Worm (Caenorhabditis elegans) whole organism, L1 larva: ENCODE measurements around the gene srh-236.

Source experiments
- ceh-88 ChIP-seq: fragments of 200-800 bp; sonication (Bioruptor generic); IDR thresholded peaks from 2 replicates; pipeline ENCODE4 v1.3.6; 2022; ENCODE audit warnings: missing genetic modification characterization, missing compliant biosample characterization
- efl-1 ChIP-seq, 4 experiments: fragments of 150-350 bp; optimal IDR thresholded peaks in 3 of 4; peaks in 1 of 4; 1 replicate in 1 of 4; 2 replicates in 3 of 4; lab custom pipeline; 2014; ENCODE audit warnings: missing biosample characterization in 2 of 4, missing genetic modification characterization in 2 of 4, missing genetic modification reagents in 2 of 4
- lin-14 ChIP-seq: fragments of 200-800 bp; sonication (Bioruptor generic); optimal IDR thresholded peaks from 2 replicates; lab custom pipeline; 2018; ENCODE audit warnings: mild to moderate bottlenecking, missing genetic modification characterization, moderate library complexity, missing compliant biosample characterization
- nhr-28 ChIP-seq: fragments of 150-350 bp; optimal IDR thresholded peaks from 2 replicates; lab custom pipeline; 2014; ENCODE audit warnings: missing biosample characterization, missing genetic modification characterization
- nhr-77 ChIP-seq: fragments of 150-350 bp; optimal IDR thresholded peaks from 2 replicates; lab custom pipeline; 2014; ENCODE audit warnings: missing biosample characterization, missing genetic modification characterization
- nhr-90 ChIP-seq: sonication (generic microtip); optimal IDR thresholded peaks from 2 replicates; lab custom pipeline; 2016; ENCODE audit warnings: mild to moderate bottlenecking, missing genetic modification characterization, missing compliant biosample characterization; ENCODE audit not compliant: poor library complexity
- pag-3 ChIP-seq: sonication (generic microtip); optimal IDR thresholded peaks from 2 replicates; lab custom pipeline; 2017; ENCODE audit warnings: missing genetic modification characterization, mild to moderate bottlenecking, missing compliant biosample characterization, antibody characterized with exemption, borderline replicate concordance; ENCODE audit not compliant: insufficient read depth
- rnt-1 ChIP-seq: sonication (generic microtip); optimal IDR thresholded peaks from 2 replicates; lab custom pipeline; 2016; ENCODE audit warnings: mild to moderate bottlenecking, missing genetic modification characterization, moderate library complexity, missing compliant biosample characterization
- snpc-4 ChIP-seq: fragments of 150-350 bp; optimal IDR thresholded peaks from 2 replicates; lab custom pipeline; 2014; ENCODE audit warnings: missing biosample characterization, missing genetic modification characterization
- tbx-2 ChIP-seq: sonication (generic microtip); optimal IDR thresholded peaks from 2 replicates; lab custom pipeline; 2016; ENCODE audit warnings: missing genetic modification characterization, missing compliant biosample characterization
- unc-98 ChIP-seq: fragments of 200-800 bp; sonication (Bioruptor generic); IDR thresholded peaks from 2 replicates; pipeline ENCODE4 v1.3.6; 2022; ENCODE audit warnings: missing genetic modification characterization, missing compliant biosample characterization
- vab-15 ChIP-seq: sonication (generic microtip); optimal IDR thresholded peaks from 2 replicates; lab custom pipeline; 2017; ENCODE audit warnings: missing genotype, mild to moderate bottlenecking, missing genetic modification characterization, missing compliant biosample characterization
- zag-1 ChIP-seq: fragments of 150-350 bp; optimal IDR thresholded peaks from 2 replicates; lab custom pipeline; 2014; ENCODE audit warnings: missing biosample characterization, missing genetic modification characterization

- no peak for TF ChIP-seq rnt-1 (tag; lab: Kevin White, UChicago)
- no peak for TF ChIP-seq vab-15 (tag; lab: Kevin White, UChicago)
- TF ChIP-seq ceh-88 (GFP tag; lab: Robert Waterston, UW) = no peak
- TF ChIP-seq tbx-2 (tag; lab: Kevin White, UChicago) = no peak
- no peak for TF ChIP-seq nhr-90
- no peak for TF ChIP-seq nhr-77 (tag; lab: Kevin White, UChicago)
- no peak for TF ChIP-seq nhr-28 (tag; lab: Kevin White, UChicago)
- no peak for TF ChIP-seq unc-98 (GFP tag; lab: Robert Waterston, UW)
- TF ChIP-seq pag-3 (tag; lab: Kevin White, UChicago) = no peak
- no peak for TF ChIP-seq zag-1
- no peak for TF ChIP-seq efl-1 (optimal IDR thresholded peaks at IDR 0.05; lab: Kevin White, UChicago)
- no peak for TF ChIP-seq efl-1 (GFP tag; optimal IDR thresholded peaks at IDR 0.05 in 1 of 2; lab: Kevin White, UChicago)
- TF ChIP-seq snpc-4 (tag; lab: Kevin White, UChicago) = no peak
- TF ChIP-seq lin-14 (GFP tag; lab: Kevin White, UChicago) = no peak
These were observed 46.4 kb upstream of the srh-236 start for ce11 chrV:17258244-17258643.
